Worm (Caenorhabditis elegans) whole organism, L4/young adult: ENCODE data around the gene D2096.9.

Experiments
- W03F9.2 ChIP-seq: fragments of 150-350 bp; optimal IDR thresholded peaks from 2 replicates; lab custom pipeline; 2014; ENCODE audit warnings: missing biosample characterization, missing genetic modification characterization
- dao-5 ChIP-seq: sonication (generic microtip); optimal IDR thresholded peaks from 2 replicates; lab custom pipeline; 2016; ENCODE audit warnings: missing genotype, missing genetic modification characterization, moderate library complexity, missing compliant biosample characterization
- him-1 ChIP-seq: sonication (generic microtip); optimal IDR thresholded peaks from 2 replicates; lab custom pipeline; 2016; ENCODE audit warnings: missing genotype, missing genetic modification reagents, missing genetic modification characterization, missing compliant biosample characterization

DNA sequence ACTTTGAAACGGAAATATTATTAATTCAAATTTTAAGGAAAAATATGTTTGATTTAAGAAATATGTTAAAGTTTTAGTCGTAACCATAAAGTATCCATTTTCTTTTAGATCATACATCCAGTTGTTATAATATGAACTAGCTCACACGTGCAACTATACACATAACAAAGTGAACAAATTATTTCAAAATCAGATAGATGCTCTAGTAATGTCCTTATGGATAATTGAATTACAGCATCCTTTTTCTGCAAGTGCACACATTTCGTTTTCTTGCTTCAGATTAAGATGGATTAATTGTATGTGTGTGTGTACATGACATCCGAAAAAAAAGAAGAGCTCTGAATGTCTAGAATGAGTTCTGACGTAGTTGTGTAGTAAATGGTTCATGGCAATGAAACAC lies 3.1 kb upstream of the D2096.9 start:
- TF ChIP-seq W03F9.2 (tag; lab: Kevin White, UChicago) (no peak), dao-5 (tag; lab: Kevin White, UChicago) (no peak), him-1 (tag; lab: Kevin White, UChicago) (no peak)
